Worm (Caenorhabditis elegans) whole organism, young adult: ENCODE results near the gene F23H12.7.

Experiments
- ZK185.1 ChIP-seq: sonication (generic microtip); optimal IDR thresholded peaks from 2 replicates; lab custom pipeline; 2016; ENCODE audit warnings: mild to moderate bottlenecking, missing genetic modification characterization, missing compliant biosample characterization; ENCODE audit not compliant: poor library complexity, severe bottlenecking
- cebp-2 ChIP-seq: fragments of 200-800 bp; sonication (Bioruptor generic); IDR thresholded peaks from 2 replicates; pipeline ENCODE4 v1.3.6; 2022; ENCODE audit warnings: missing genetic modification characterization, missing compliant biosample characterization
- gei-17 ChIP-seq: fragments of 200-800 bp; sonication (Bioruptor generic); optimal IDR thresholded peaks from 2 replicates; lab custom pipeline; 2018; ENCODE audit warnings: mild to moderate bottlenecking, missing genetic modification characterization, missing compliant biosample characterization
- hmg-20 ChIP-seq: fragments of 200-800 bp; sonication (Bioruptor generic); IDR thresholded peaks from 2 replicates; pipeline ENCODE4 v1.3.6; 2022; ENCODE audit warnings: missing genetic modification reagents, missing genetic modification characterization, missing compliant biosample characterization
- hrde-1 ChIP-seq: sonication (generic microtip); optimal IDR thresholded peaks from 2 replicates; lab custom pipeline; 2016; ENCODE audit warnings: missing genetic modification characterization, mild to moderate bottlenecking, missing compliant biosample characterization, moderate library complexity, missing genotype, missing genetic modification reagents, borderline replicate concordance
- mel-28 ChIP-seq: sonication (generic microtip); optimal IDR thresholded peaks from 2 replicates; lab custom pipeline; 2016; ENCODE audit warnings: borderline replicate concordance, mild to moderate bottlenecking, missing genetic modification characterization, missing compliant biosample characterization
- mes-4 ChIP-seq: sonication (generic microtip); optimal IDR thresholded peaks from 2 replicates; lab custom pipeline; 2016; ENCODE audit warnings: missing genotype, missing genetic modification characterization, missing compliant biosample characterization
- nfya-1 ChIP-seq: sonication (generic microtip); optimal IDR thresholded peaks from 2 replicates; lab custom pipeline; 2017; ENCODE audit warnings: antibody characterized with exemption, missing compliant biosample characterization, missing genetic modification characterization, borderline replicate concordance; ENCODE audit not compliant: insufficient read depth
- nhr-120 ChIP-seq: fragments of 200-800 bp; sonication (Bioruptor generic); IDR thresholded peaks from 2 replicates; pipeline ENCODE4 v1.3.6; 2022; ENCODE audit warnings: missing genetic modification characterization, missing compliant biosample characterization
- snpc-4 ChIP-seq, 5 experiments: fragments of 150-350 bp in 1 of 5; sonication (generic microtip) in 4 of 5; optimal IDR thresholded peaks; 2 replicates each; lab custom pipeline; 2014 to 2018; ENCODE audit warnings: missing genetic modification characterization in 5 of 5, missing biosample characterization in 3 of 5, antibody characterized with exemption in 2 of 5, mild to moderate bottlenecking in 2 of 5, missing compliant biosample characterization in 2 of 5, missing genotype in 2 of 5, moderate library complexity in 2 of 5, missing genetic modification reagents in 1 of 5
- sptf-2 ChIP-seq: fragments of 200-800 bp; sonication (Bioruptor generic); optimal IDR thresholded peaks from 2 replicates; lab custom pipeline; 2018; ENCODE audit warnings: mild to moderate bottlenecking, missing genetic modification characterization, missing compliant biosample characterization
- unc-130 ChIP-seq: sonication (generic microtip); optimal IDR thresholded peaks from 2 replicates; lab custom pipeline; 2016; ENCODE audit warnings: missing genetic modification reagents, missing genetic modification characterization, missing compliant biosample characterization
- unc-62 ChIP-seq: fragments of 150-350 bp; optimal IDR thresholded peaks from 2 replicates; lab custom pipeline; 2014; ENCODE audit warnings: missing biosample characterization, missing genetic modification reagents, missing genetic modification characterization

DNA sequence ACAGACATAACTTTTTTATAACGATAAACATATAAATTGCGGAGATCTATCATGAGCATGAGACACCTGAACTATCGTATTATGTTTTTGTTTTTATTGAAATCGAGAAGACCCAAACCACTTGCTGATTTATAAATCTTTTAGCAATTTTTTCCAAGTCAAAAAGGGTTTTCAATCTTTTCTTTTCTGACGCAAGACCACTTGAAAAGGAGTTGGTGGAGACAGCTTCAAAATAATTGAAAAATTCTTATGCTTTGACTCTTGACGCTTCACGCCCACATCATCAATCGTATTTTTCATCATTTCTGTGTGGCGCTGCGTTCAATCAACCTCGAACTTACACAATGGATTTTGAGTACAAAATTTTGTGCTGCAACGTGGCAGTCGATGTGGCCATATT is at the start of gene F23H12.7:
- no peak for TF ChIP-seq unc-130
- TF ChIP-seq snpc-4 (GFP tag; optimal IDR thresholded peaks at IDR 0.05; lab: Kevin White, UChicago), result no peak
- TF ChIP-seq snpc-4 (tag; optimal IDR thresholded peaks at IDR 0.05; lab: Kevin White, UChicago), result no peak
- no peak for TF ChIP-seq cebp-2
- TF ChIP-seq nhr-120 (GFP tag; lab: Robert Waterston, UW), result no peak
- no peak for TF ChIP-seq hrde-1 (tag; lab: Kevin White, UChicago)
- TF ChIP-seq mel-28, result no peak
- no peak for TF ChIP-seq nfya-1 (tag; lab: Kevin White, UChicago)
- no peak for TF ChIP-seq sptf-2 (GFP tag; lab: Kevin White, UChicago)
- TF ChIP-seq gei-17, result no peak
- no peak for TF ChIP-seq ZK185.1
- TF ChIP-seq mes-4, result no peak
- TF ChIP-seq hmg-20 (GFP tag; lab: Robert Waterston, UW), result no peak
- no peak for TF ChIP-seq unc-62 (GFP tag; lab: Kevin White, UChicago)
